Fruit fly (Drosophila melanogaster): ENCODE measurements around the gene CG3437.

CG3437 gene

DNA sequence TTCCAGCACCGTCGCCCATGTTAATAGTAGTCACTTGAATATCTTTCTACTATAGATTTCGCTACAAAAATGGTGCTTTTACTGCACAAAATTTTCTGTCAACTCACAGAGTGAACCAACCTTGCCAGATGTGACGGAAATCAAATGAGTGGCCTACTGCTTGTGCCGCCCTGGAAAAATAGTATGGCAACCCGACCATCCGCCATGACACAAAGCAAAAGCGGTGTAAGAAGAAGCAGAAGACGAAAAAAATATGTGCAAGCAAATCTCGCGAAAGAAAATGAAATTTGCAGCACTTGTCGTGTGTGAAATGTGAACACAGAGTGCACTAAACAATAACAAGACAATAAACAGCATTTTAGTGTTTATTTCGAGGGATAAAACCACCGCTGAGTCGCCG lies 19.4 kb upstream of the CG3437 start, which contains the start of the genes Uch-L5 and Jarid2 (continued):
- peak; percentile 8 for TF ChIP-seq tx (GFP tag; optimal IDR thresholded peaks at IDR 0.05)
- TF ChIP-seq pho (GFP tag; optimal IDR thresholded peaks at IDR 0.05) = peak; percentile 51
- peak; percentile 86 for TF ChIP-seq CG3847 (GFP tag; IDR thresholded peaks at IDR 0.05)
- TF ChIP-seq ssp (GFP tag; IDR thresholded peaks at IDR 0.05) = no peak
- peak; percentile 82 for TF ChIP-seq jumu (GFP tag; optimal IDR thresholded peaks at IDR 0.05)
- peak; percentile 55 for TF ChIP-seq sob (GFP tag; IDR thresholded peaks at IDR 0.05)
- TF ChIP-seq CG16863 (GFP tag; optimal IDR thresholded peaks at IDR 0.05) = peak; percentile 43
- TF ChIP-seq Doc2 (GFP tag; IDR thresholded peaks at IDR 0.05) = no peak
- 0 out of 2 replicates have a peak, but pooled peaks have one; percentile 32 for TF ChIP-seq ato (GFP tag; IDR thresholded peaks at IDR 0.05; ENCODE audit: partially characterized antibody)
- no peak for TF ChIP-seq gro (GFP tag; optimal IDR thresholded peaks at IDR 0.05)
- no peak for TF ChIP-seq D (optimal IDR thresholded peaks at IDR 0.05)
- no peak for TF ChIP-seq D (GFP tag; optimal IDR thresholded peaks at IDR 0.05)
- TF ChIP-seq Pdp1 (GFP tag; optimal IDR thresholded peaks at IDR 0.05) = peak; percentile 47 to 54
- 0 out of 3 replicates have a peak, but pooled peaks have one; percentile 47 for TF ChIP-seq ken (GFP tag; IDR thresholded peaks at IDR 0.05)
- TF ChIP-seq CG17802 (tag; optimal IDR thresholded peaks at IDR 0.05) = no peak
- peak; percentile 72 for TF ChIP-seq CG7987 (GFP tag; optimal IDR thresholded peaks at IDR 0.05)
- no peak for TF ChIP-seq Kr (GFP tag; optimal IDR thresholded peaks at IDR 0.05)
- no peak for TF ChIP-seq fru (optimal IDR thresholded peaks at IDR 0.05)
- TF ChIP-seq slbo (GFP tag; IDR thresholded peaks at IDR 0.05) = peak; percentile 68
- TF ChIP-seq CG2120 (GFP tag; optimal IDR thresholded peaks at IDR 0.05) = peak; percentile 58
- peak; percentile 49 for TF ChIP-seq wek (GFP tag; optimal IDR thresholded peaks at IDR 0.05)
- peak; percentile 63 for TF ChIP-seq HmgZ (tag; optimal IDR thresholded peaks at IDR 0.05)
- TF ChIP-seq peb (GFP tag; IDR thresholded peaks at IDR 0.05) = no peak
- no peak; the same call in 2 of the 3 replicates for TF ChIP-seq Doc3 (GFP tag; IDR thresholded peaks at IDR 0.05; ENCODE audit: partially characterized antibody)
- no peak for TF ChIP-seq ham (GFP tag; IDR thresholded peaks at IDR 0.05)
- TF ChIP-seq pfk (GFP tag; optimal IDR thresholded peaks at IDR 0.05) = peak; percentile 52
- TF ChIP-seq HmgD (GFP tag; optimal IDR thresholded peaks at IDR 0.05) = peak; percentile 80
- TF ChIP-seq Nf-YA (GFP tag; IDR thresholded peaks at IDR 0.05) = no peak
- TF ChIP-seq Sry-δ (GFP tag; optimal IDR thresholded peaks at IDR 0.05) = peak; percentile 62
- TF ChIP-seq Chrac-16 (GFP tag; optimal IDR thresholded peaks at IDR 0.05) = peak; percentile 32
- peak; percentile 23 for TF ChIP-seq CG1233 (GFP tag; optimal IDR thresholded peaks at IDR 0.05)
- TF ChIP-seq CG11247 (GFP tag; IDR thresholded peaks at IDR 0.05) = 0 out of 2 replicates have a peak, but pooled peaks have one; percentile 6
- TF ChIP-seq CG6791 (GFP tag; IDR thresholded peaks at IDR 0.05; ENCODE audit: partially characterized antibody) = peak; percentile 38; the same call in 1 of the 3 replicates
- peak; percentile 71 for TF ChIP-seq CG10267 (tag; optimal IDR thresholded peaks at IDR 0.05)
- TF ChIP-seq hth (optimal IDR thresholded peaks at IDR 0.05) = no peak
- peak; percentile 62 for TF ChIP-seq Dp (GFP tag; optimal IDR thresholded peaks at IDR 0.05)
- no peak for TF ChIP-seq zf30C (GFP tag; optimal IDR thresholded peaks at IDR 0.05)
- TF ChIP-seq bcd (GFP tag; optimal IDR thresholded peaks at IDR 0.05) = peak; percentile 52
- TF ChIP-seq gsb (GFP tag; IDR thresholded peaks at IDR 0.05) = no peak
- TF ChIP-seq Hr51 (GFP tag; optimal IDR thresholded peaks at IDR 0.05) = peak in 1 of 2 experiments; percentile 30
- peak; percentile 60 for TF ChIP-seq E2f2 (GFP tag; IDR thresholded peaks at IDR 0.05)
- peak; percentile 45 for TF ChIP-seq slp2 (GFP tag; optimal IDR thresholded peaks at IDR 0.05)
- peak; percentile 37; the same call in 2 of the 3 replicates for TF ChIP-seq row (GFP tag; IDR thresholded peaks at IDR 0.05)
- TF ChIP-seq Trl (optimal IDR thresholded peaks at IDR 0.05) = no peak
- TF ChIP-seq Trl (GFP tag; optimal IDR thresholded peaks at IDR 0.05) = peak; percentile 66
- 0 out of 3 replicates have a peak, but pooled peaks have one; percentile 8 for TF ChIP-seq CG7963 (GFP tag; IDR thresholded peaks at IDR 0.05; ENCODE audit: partially characterized antibody)
- TF ChIP-seq gem (tag; optimal IDR thresholded peaks at IDR 0.05) = no peak
- TF ChIP-seq CG12744 (GFP tag; optimal IDR thresholded peaks at IDR 0.05) = peak; percentile 11
- peak; percentile 91 for TF ChIP-seq CG12659 (GFP tag; optimal IDR thresholded peaks at IDR 0.05)
- TF ChIP-seq Ets97D (GFP tag; optimal IDR thresholded peaks at IDR 0.05) = peak; percentile 96
- TF ChIP-seq Atf-2 (GFP tag; optimal IDR thresholded peaks at IDR 0.05) = peak; percentile 9
- TF ChIP-seq CG15696 (tag; optimal IDR thresholded peaks at IDR 0.05) = no peak
